Fruit fly (Drosophila melanogaster): ENCODE data around the gene CG46306.

Gene CG46306

dm6 chrX:16844295-16844694, 9.0 kb upstream of the CG46306 start, which contains the start of gene RSG7:
RSG7 (minus strand) TSS chrX:16844433.
- no peak for TF ChIP-seq ttk (optimal IDR thresholded peaks at IDR 0.05)
- TF ChIP-seq psq (optimal IDR thresholded peaks at IDR 0.05): no peak
- TF ChIP-seq h (optimal IDR thresholded peaks at IDR 0.05): no peak
- no peak for TF ChIP-seq Myc (optimal IDR thresholded peaks at IDR 0.05)

DNA sequence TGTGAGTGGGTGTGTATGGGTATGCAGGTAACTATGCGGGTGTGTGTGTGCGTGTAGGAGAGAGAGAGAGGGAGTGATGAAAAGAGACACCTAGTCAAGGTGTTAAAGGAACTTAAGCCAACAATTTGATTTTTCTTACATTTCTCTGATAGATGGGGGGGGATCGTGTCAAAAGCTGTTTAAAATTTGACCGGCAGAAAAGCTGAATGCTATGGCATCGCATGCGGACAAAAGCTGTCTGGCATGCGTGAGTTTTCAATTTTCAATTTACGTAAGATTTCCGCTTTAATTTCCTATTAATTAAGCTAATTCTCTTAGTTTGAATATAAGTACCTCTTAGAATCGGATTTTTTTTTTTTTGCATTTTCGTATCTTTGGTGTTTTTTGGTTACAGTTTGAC, 4.6 kb upstream of the CG46306 start:
- TF ChIP-seq h (optimal IDR thresholded peaks at IDR 0.05) (no peak), Sin3A (optimal IDR thresholded peaks at IDR 0.05) (no peak), psq (optimal IDR thresholded peaks at IDR 0.05) (no peak), insv (optimal IDR thresholded peaks at IDR 0.05) (no peak), ttk (optimal IDR thresholded peaks at IDR 0.05) (no peak), Myc (optimal IDR thresholded peaks at IDR 0.05) (no peak)

dm6 chrX:16839033-16839432, 3.7 kb upstream of the CG46306 start:
- TF ChIP-seq ttk (optimal IDR thresholded peaks at IDR 0.05) (no peak), Sin3A (optimal IDR thresholded peaks at IDR 0.05) (no peak), h (optimal IDR thresholded peaks at IDR 0.05) (no peak), insv (optimal IDR thresholded peaks at IDR 0.05) (no peak), psq (optimal IDR thresholded peaks at IDR 0.05) (no peak), Myc (optimal IDR thresholded peaks at IDR 0.05) (no peak)

DNA sequence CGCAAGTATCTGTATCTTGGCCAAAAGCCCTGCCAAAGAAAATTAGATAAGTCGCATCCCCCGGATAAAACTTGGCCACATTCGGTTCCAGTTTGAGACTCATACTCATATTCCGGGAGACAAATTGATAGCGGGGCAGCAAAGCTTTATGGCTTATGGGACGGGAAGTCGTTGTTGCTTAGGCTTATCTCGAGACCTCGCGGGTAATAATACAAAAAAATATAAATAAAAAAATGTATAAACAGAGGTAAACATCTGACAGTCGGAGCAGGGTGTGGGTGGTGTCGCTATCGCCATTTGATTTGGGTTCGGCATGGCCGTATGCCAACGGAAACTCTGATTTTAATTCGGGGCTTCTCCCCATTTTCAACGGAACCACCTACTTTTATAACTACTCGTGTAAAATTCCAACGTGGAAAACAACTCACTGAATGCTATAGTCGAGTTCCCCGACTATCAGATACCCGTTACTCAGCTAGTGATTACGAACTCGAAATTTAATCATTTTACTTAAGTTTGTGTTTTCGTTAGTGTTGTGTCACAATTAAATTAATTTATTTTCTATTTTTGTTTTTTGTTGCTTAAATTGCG, 2.4 kb upstream of the CG46306 start:
- TF ChIP-seq Myc (optimal IDR thresholded peaks at IDR 0.05) (no peak), h (optimal IDR thresholded peaks at IDR 0.05) (no peak), insv (optimal IDR thresholded peaks at IDR 0.05) (no peak), Sin3A (optimal IDR thresholded peaks at IDR 0.05) (no peak), ttk (optimal IDR thresholded peaks at IDR 0.05) (no peak), psq (optimal IDR thresholded peaks at IDR 0.05) (no peak)

- TF ChIP-seq Sin3A (optimal IDR thresholded peaks at IDR 0.05) (no peak), ttk (optimal IDR thresholded peaks at IDR 0.05) (no peak), Myc (optimal IDR thresholded peaks at IDR 0.05) (no peak), h (optimal IDR thresholded peaks at IDR 0.05) (no peak)
These were observed 1.5 kb upstream of the CG46306 start for dm6 chrX:16836805-16837333.

DNA sequence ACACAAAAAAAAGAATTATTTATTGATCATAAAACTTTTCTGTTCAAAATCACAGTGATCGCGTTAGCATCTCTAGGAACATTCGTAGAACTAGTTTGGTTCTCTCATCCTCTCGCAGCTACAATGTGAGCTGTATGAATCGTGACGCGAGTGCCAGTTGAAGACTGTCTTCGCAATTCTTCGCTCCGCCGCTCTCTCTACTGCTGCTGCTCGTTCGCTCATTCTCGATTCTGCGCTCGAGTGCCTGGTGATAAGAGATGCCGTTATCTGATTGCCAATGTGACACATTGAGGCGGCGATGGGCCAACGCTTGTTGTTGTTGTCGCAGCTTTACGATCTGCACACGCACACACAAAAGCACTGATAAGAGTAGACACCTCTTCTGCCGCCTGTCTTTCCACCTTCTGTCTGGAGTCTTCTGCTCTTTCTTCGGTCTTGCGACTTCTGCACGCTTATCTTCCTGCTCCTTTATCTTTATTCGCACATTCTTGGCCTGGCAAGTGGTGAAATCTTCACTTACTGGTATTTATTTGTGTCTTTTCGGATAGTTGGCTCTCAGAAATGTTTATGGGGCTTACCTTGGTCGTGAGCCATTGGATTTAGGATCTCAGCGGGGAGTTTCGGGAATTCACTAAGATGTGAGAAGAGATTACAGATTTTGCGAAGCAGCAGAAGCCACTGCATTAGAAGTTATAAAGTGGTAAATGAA, 925 bp upstream of the CG46306 start:
- TF ChIP-seq ttk (optimal IDR thresholded peaks at IDR 0.05) (no peak), h (optimal IDR thresholded peaks at IDR 0.05) (no peak), Myc (optimal IDR thresholded peaks at IDR 0.05) (no peak), insv (optimal IDR thresholded peaks at IDR 0.05) (no peak), Sin3A (optimal IDR thresholded peaks at IDR 0.05) (no peak), psq (optimal IDR thresholded peaks at IDR 0.05) (no peak)

dm6 chrX:16834259-16834658, 1.1 kb downstream of the CG46306 start:
- no peak for TF ChIP-seq insv (optimal IDR thresholded peaks at IDR 0.05)
- TF ChIP-seq psq (optimal IDR thresholded peaks at IDR 0.05): no peak
- no peak for TF ChIP-seq ttk (optimal IDR thresholded peaks at IDR 0.05)
- TF ChIP-seq h (optimal IDR thresholded peaks at IDR 0.05): no peak
- TF ChIP-seq Myc (optimal IDR thresholded peaks at IDR 0.05): no peak
- TF ChIP-seq Sin3A (optimal IDR thresholded peaks at IDR 0.05): no peak

- TF ChIP-seq psq (optimal IDR thresholded peaks at IDR 0.05): no peak
- TF ChIP-seq ttk (optimal IDR thresholded peaks at IDR 0.05): no peak
- TF ChIP-seq insv (optimal IDR thresholded peaks at IDR 0.05): no peak
- TF ChIP-seq Sin3A (optimal IDR thresholded peaks at IDR 0.05): no peak
- TF ChIP-seq Myc (optimal IDR thresholded peaks at IDR 0.05): no peak
These were observed 2.2 kb downstream of the CG46306 start for dm6 chrX:16833097-16833496.

DNA sequence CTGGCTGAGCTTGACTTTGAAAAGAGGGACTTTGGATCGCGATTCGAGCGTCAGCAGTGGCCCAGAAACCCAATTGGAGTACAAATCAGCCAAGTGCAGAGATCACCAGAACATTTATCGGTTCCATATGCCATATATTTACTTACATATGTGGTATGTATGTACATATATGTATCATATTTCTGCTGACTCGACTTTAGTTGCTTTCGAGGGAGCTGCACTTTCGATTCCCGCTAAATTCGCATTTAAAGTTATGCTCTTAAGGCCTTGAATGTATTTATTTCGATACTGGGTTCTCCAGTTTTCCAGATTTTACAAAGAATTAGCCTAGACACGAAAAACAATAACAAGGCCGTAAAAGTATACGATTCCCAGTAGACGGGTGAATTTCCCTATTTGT, 3.5 kb downstream of the CG46306 start:
- TF ChIP-seq psq (optimal IDR thresholded peaks at IDR 0.05) (no peak), Myc (optimal IDR thresholded peaks at IDR 0.05) (no peak), h (optimal IDR thresholded peaks at IDR 0.05) (no peak), insv (optimal IDR thresholded peaks at IDR 0.05) (no peak), ttk (optimal IDR thresholded peaks at IDR 0.05) (no peak), Sin3A (optimal IDR thresholded peaks at IDR 0.05) (no peak)

dm6 chrX:16830081-16830480, 5.2 kb downstream of the CG46306 start:
- TF ChIP-seq psq (optimal IDR thresholded peaks at IDR 0.05): no peak
- no peak for TF ChIP-seq h (optimal IDR thresholded peaks at IDR 0.05)
- no peak for TF ChIP-seq Myc (optimal IDR thresholded peaks at IDR 0.05)
- TF ChIP-seq insv (optimal IDR thresholded peaks at IDR 0.05): no peak
- no peak for TF ChIP-seq Sin3A (optimal IDR thresholded peaks at IDR 0.05)
- no peak for TF ChIP-seq ttk (optimal IDR thresholded peaks at IDR 0.05)

DNA sequence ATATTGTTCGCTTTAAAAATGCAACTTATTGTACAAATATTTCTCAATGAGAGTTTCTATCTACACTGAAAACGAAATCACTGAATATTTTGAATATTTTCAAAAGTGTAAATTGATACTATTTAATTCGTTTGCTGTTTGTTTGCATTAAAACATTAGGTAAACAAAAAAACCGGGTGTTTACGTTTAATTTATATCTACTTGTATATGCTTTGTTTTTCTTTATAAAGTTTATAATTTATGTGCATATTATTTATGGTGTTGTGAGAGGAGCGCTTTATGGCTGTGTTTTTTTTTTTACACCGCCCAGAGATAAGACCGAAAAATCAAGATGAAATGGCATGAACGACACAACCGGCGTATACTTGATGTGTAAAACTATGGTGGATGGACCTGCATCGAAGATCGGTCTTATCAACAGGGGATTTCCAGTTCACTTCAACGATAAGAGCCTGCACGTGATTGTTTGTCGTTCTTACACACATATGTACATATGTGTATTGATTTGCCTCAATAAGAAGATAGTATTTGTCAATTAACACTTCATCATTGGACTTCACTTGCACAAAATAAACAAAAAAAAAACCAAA, 5.8 kb downstream of the CG46306 start:
- TF ChIP-seq insv (optimal IDR thresholded peaks at IDR 0.05): no peak

dm6 chrX:16822080-16822479, 13.2 kb downstream of the CG46306 start:
- TF ChIP-seq Sin3A (optimal IDR thresholded peaks at IDR 0.05) (no peak), Myc (optimal IDR thresholded peaks at IDR 0.05) (no peak)

- TF ChIP-seq psq (optimal IDR thresholded peaks at IDR 0.05): no peak
- TF ChIP-seq ttk (optimal IDR thresholded peaks at IDR 0.05): no peak
- no peak for TF ChIP-seq insv (optimal IDR thresholded peaks at IDR 0.05)
- no peak for TF ChIP-seq Sin3A (optimal IDR thresholded peaks at IDR 0.05)
- TF ChIP-seq Myc (optimal IDR thresholded peaks at IDR 0.05): no peak
- TF ChIP-seq h (optimal IDR thresholded peaks at IDR 0.05): no peak
These were observed 14.1 kb downstream of the CG46306 start for dm6 chrX:16821216-16821615.
